Worm (Caenorhabditis elegans) whole organism, L4/young adult: ENCODE measurements around the gene moa-1.

Experiments used
- W03F9.2 ChIP-seq: fragments of 150-350 bp; optimal IDR thresholded peaks from 2 replicates; lab custom pipeline; 2014; ENCODE audit warnings: missing biosample characterization, missing genetic modification characterization
- him-1 ChIP-seq: sonication (generic microtip); optimal IDR thresholded peaks from 2 replicates; lab custom pipeline; 2016; ENCODE audit warnings: missing genotype, missing genetic modification reagents, missing genetic modification characterization, missing compliant biosample characterization

- no peak for TF ChIP-seq him-1 (tag; lab: Kevin White, UChicago)
- TF ChIP-seq W03F9.2: no peak
Observed at ce11 chrIII:1984860-1985259, 15.2 kb upstream of the moa-1 start, which contains the start of gene Y39A3B.7.
